Fruit fly (Drosophila melanogaster) whole organism, prepupa: ENCODE results near the gene RNF220.

ENCODE experiments used
- CG11294 ChIP-seq: fragments of 200-800 bp; sonication (Bioruptor generic); IDR thresholded peaks from 2 replicates; pipeline ENCODE4 v1.3.6; 2022; ENCODE audit warnings: missing biosample characterization, missing genetic modification characterization
- CG11902 ChIP-seq: fragments of 200-800 bp; sonication (Bioruptor generic); optimal IDR thresholded peaks from 3 replicates; lab custom pipeline; 2016; ENCODE audit warnings: missing biosample characterization, missing genetic modification characterization
- CG6854 ChIP-seq: fragments of 200-800 bp; sonication (Bioruptor generic); optimal IDR thresholded peaks from 2 replicates; lab custom pipeline; 2017; ENCODE audit warnings: missing biosample characterization, mild to moderate bottlenecking, missing genetic modification characterization
- CG7368 ChIP-seq: fragments of 200-800 bp; sonication (Bioruptor generic); optimal IDR thresholded peaks from 3 replicates; lab custom pipeline; 2016; ENCODE audit warnings: missing biosample characterization, missing genetic modification characterization
- Ets96B ChIP-seq: fragments of 200-800 bp; optimal IDR thresholded peaks from 2 replicates; lab custom pipeline; 2019; ENCODE audit warnings: missing biosample characterization, mild to moderate bottlenecking, missing genetic modification characterization, moderate library complexity
- Lpt ChIP-seq: fragments of 200-800 bp; sonication (Bioruptor generic); optimal IDR thresholded peaks from 3 replicates; lab custom pipeline; 2016; ENCODE audit warnings: missing biosample characterization, missing genetic modification characterization
- acj6 ChIP-seq: fragments of 200-800 bp; sonication (Bioruptor generic); optimal IDR thresholded peaks from 3 replicates; lab custom pipeline; 2016; ENCODE audit warnings: missing biosample characterization, missing genetic modification characterization
- fd59A ChIP-seq: fragments of 200-800 bp; sonication (Bioruptor generic); optimal IDR thresholded peaks from 2 replicates; lab custom pipeline; 2017; ENCODE audit warnings: missing biosample characterization, mild to moderate bottlenecking, missing genetic modification characterization, missing genetic modification reagents
- pdm3 ChIP-seq: fragments of 200-800 bp; sonication (Bioruptor generic); optimal IDR thresholded peaks from 3 replicates; lab custom pipeline; 2016; ENCODE audit warnings: missing biosample characterization, missing genetic modification characterization

dm6 chr3R:22698208-22698607, 28.0 kb downstream of the RNF220 start, which contains the start of gene Cyp6d4:
- no peak for TF ChIP-seq CG11294 (GFP tag; lab: Robert Waterston, UW)
- no peak for TF ChIP-seq Ets96B (tag; lab: Kevin White, UChicago)
- no peak for TF ChIP-seq CG7368 (GFP tag; lab: Kevin White, UChicago)
- TF ChIP-seq CG11902 (GFP tag; lab: Kevin White, UChicago), result no peak
- no peak for TF ChIP-seq Lpt (GFP tag; lab: Kevin White, UChicago)
- TF ChIP-seq pdm3 (GFP tag; lab: Kevin White, UChicago), result no peak
- no peak for TF ChIP-seq acj6 (GFP tag; lab: Kevin White, UChicago)
- no peak for TF ChIP-seq CG6854
- no peak for TF ChIP-seq fd59A (GFP tag; lab: Kevin White, UChicago)
